Fruit fly (Drosophila melanogaster): ENCODE measurements around the gene CG31086.

- TF ChIP-seq br (GFP tag; optimal IDR thresholded peaks at IDR 0.05) (no peak), fru (GFP tag; optimal IDR thresholded peaks at IDR 0.05) (no peak)
Measured at dm6 chr3R:26191105-26191504, 6.1 kb downstream of the CG31086 start, which contains the start of gene CG34129.
